Worm (Caenorhabditis elegans): Measurements from ENCODE around the gene irld-2.
A peak's percentile ranks its signal among the peaks of the same experiment; 100 is the strongest.

Gene irld-2

ce11 chrX:13419884-13420339 is 25.0 kb upstream of the irld-2 start, which contains the start of gene C29F7.3:
C29F7.3 (minus strand) TSS chrX:13419934.
- no peak for TF ChIP-seq nhr-11 (tag; optimal IDR thresholded peaks at IDR 0.05)
- TF ChIP-seq nhr-237 (tag; optimal IDR thresholded peaks at IDR 0.05), result no peak
- TF ChIP-seq nhr-25 (tag; optimal IDR thresholded peaks at IDR 0.05), result peak; percentile 68
- peak; percentile 68 for TF ChIP-seq sma-9 (GFP tag; optimal IDR thresholded peaks at IDR 0.05)
- no peak for TF ChIP-seq sma-9 (tag; optimal IDR thresholded peaks at IDR 0.05)
- TF ChIP-seq nhr-6 (tag; optimal IDR thresholded peaks at IDR 0.05), result no peak
- peak; percentile 26 for TF ChIP-seq crh-2 (tag; optimal IDR thresholded peaks at IDR 0.05)
- TF ChIP-seq lsy-2 (tag; optimal IDR thresholded peaks at IDR 0.05), result no peak
- TF ChIP-seq nhr-23 (tag; optimal IDR thresholded peaks at IDR 0.05), result no peak
- no peak for TF ChIP-seq unc-62 (GFP tag; optimal IDR thresholded peaks at IDR 0.05)
- TF ChIP-seq blmp-1 (tag; optimal IDR thresholded peaks at IDR 0.05; ENCODE audit: insufficient read depth), result peak; percentile 87
- TF ChIP-seq nhr-12 (tag; optimal IDR thresholded peaks at IDR 0.05), result no peak
- TF ChIP-seq unc-39 (tag; optimal IDR thresholded peaks at IDR 0.05), result no peak
- no peak for TF ChIP-seq mbf-1 (tag; optimal IDR thresholded peaks at IDR 0.05)
- no peak for TF ChIP-seq unc-55 (GFP tag; optimal IDR thresholded peaks at IDR 0.05)
- TF ChIP-seq F13H6.1 (tag; optimal IDR thresholded peaks at IDR 0.05), result peak; percentile 23
- peak; percentile 19 for TF ChIP-seq C34F6.9 (tag; optimal IDR thresholded peaks at IDR 0.05)
- TF ChIP-seq fos-1 (tag; optimal IDR thresholded peaks at IDR 0.05), result peak; percentile 36
- peak; percentile 55 for TF ChIP-seq nhr-129 (tag; optimal IDR thresholded peaks at IDR 0.05)
- no peak for TF ChIP-seq skn-1 (tag; optimal IDR thresholded peaks at IDR 0.05)
- peak; percentile 43 for TF ChIP-seq sma-3 (GFP tag; optimal IDR thresholded peaks at IDR 0.05)
- TF ChIP-seq ZK546.5 (tag; optimal IDR thresholded peaks at IDR 0.05), result no peak

- TF ChIP-seq sma-3 (GFP tag; optimal IDR thresholded peaks at IDR 0.05), result no peak
- no peak for TF ChIP-seq F13H6.1 (tag; optimal IDR thresholded peaks at IDR 0.05)
- TF ChIP-seq lsy-2 (tag; optimal IDR thresholded peaks at IDR 0.05), result no peak
- TF ChIP-seq unc-62 (GFP tag; optimal IDR thresholded peaks at IDR 0.05), result no peak
- no peak for TF ChIP-seq alr-1 (tag; optimal IDR thresholded peaks at IDR 0.05)
- no peak for TF ChIP-seq nhr-12 (tag; optimal IDR thresholded peaks at IDR 0.05)
- TF ChIP-seq nhr-10 (tag; optimal IDR thresholded peaks at IDR 0.05), result no peak
- TF ChIP-seq lin-11 (tag; optimal IDR thresholded peaks at IDR 0.05), result no peak
- TF ChIP-seq egl-27 (tag; optimal IDR thresholded peaks at IDR 0.05), result no peak
- no peak for TF ChIP-seq sem-4 (tag; optimal IDR thresholded peaks at IDR 0.05)
- no peak for TF ChIP-seq zag-1 (tag; optimal IDR thresholded peaks at IDR 0.05)
- TF ChIP-seq lin-13 (GFP tag; optimal IDR thresholded peaks at IDR 0.05), result no peak
- no peak for TF ChIP-seq ZK546.5 (tag; optimal IDR thresholded peaks at IDR 0.05)
- no peak for TF ChIP-seq fos-1 (tag; optimal IDR thresholded peaks at IDR 0.05)
- no peak for TF ChIP-seq blmp-1 (tag; optimal IDR thresholded peaks at IDR 0.05; ENCODE audit: insufficient read depth)
- TF ChIP-seq ceh-16 (tag; optimal IDR thresholded peaks at IDR 0.05), result no peak
- TF ChIP-seq nhr-23 (tag; optimal IDR thresholded peaks at IDR 0.05), result no peak
- TF ChIP-seq ceh-82 (tag; optimal IDR thresholded peaks at IDR 0.05), result no peak
- TF ChIP-seq snpc-4 (tag; optimal IDR thresholded peaks at IDR 0.05), result no peak
Observed at ce11 chrX:13417479-13417878, 22.6 kb upstream of the irld-2 start.

- peak; percentile 57 for TF ChIP-seq sma-9 (GFP tag; optimal IDR thresholded peaks at IDR 0.05)
- TF ChIP-seq sma-9 (tag; optimal IDR thresholded peaks at IDR 0.05), result no peak
- TF ChIP-seq ama-1 (optimal IDR thresholded peaks at IDR 0.05), result no peak
- TF ChIP-seq Y55F3AM.14 (GFP tag; optimal IDR thresholded peaks at IDR 0.05), result no peak
- no peak for TF ChIP-seq nhr-12 (tag; optimal IDR thresholded peaks at IDR 0.05)
- no peak for TF ChIP-seq ztf-11 (tag; optimal IDR thresholded peaks at IDR 0.05)
- no peak for TF ChIP-seq nhr-11 (tag; optimal IDR thresholded peaks at IDR 0.05)
- no peak for TF ChIP-seq blmp-1 (tag; optimal IDR thresholded peaks at IDR 0.05; ENCODE audit: insufficient read depth)
- no peak for TF ChIP-seq lin-13 (GFP tag; optimal IDR thresholded peaks at IDR 0.05)
- TF ChIP-seq elt-3 (tag; optimal IDR thresholded peaks at IDR 0.05), result no peak
- no peak for TF ChIP-seq nhr-6 (tag; optimal IDR thresholded peaks at IDR 0.05)
- TF ChIP-seq gmeb-1 (tag; optimal IDR thresholded peaks at IDR 0.05), result peak; percentile 17
- no peak for TF ChIP-seq ceh-16 (tag; optimal IDR thresholded peaks at IDR 0.05)
- TF ChIP-seq C34F6.9 (tag; optimal IDR thresholded peaks at IDR 0.05), result no peak
- TF ChIP-seq lin-39 (tag; optimal IDR thresholded peaks at IDR 0.05), result no peak
- no peak for TF ChIP-seq skn-1 (tag; optimal IDR thresholded peaks at IDR 0.05)
- no peak for TF ChIP-seq ceh-82 (tag; optimal IDR thresholded peaks at IDR 0.05)
- no peak for TF ChIP-seq nhr-25 (tag; optimal IDR thresholded peaks at IDR 0.05)
- peak; percentile 38 for TF ChIP-seq crh-2 (tag; optimal IDR thresholded peaks at IDR 0.05)
- no peak for TF ChIP-seq zag-1 (tag; optimal IDR thresholded peaks at IDR 0.05)
- no peak for TF ChIP-seq nhr-77 (tag; optimal IDR thresholded peaks at IDR 0.05)
- TF ChIP-seq peb-1 (tag; optimal IDR thresholded peaks at IDR 0.05), result no peak
- TF ChIP-seq sma-3 (GFP tag; optimal IDR thresholded peaks at IDR 0.05), result peak; percentile 18
- TF ChIP-seq egl-27 (tag; optimal IDR thresholded peaks at IDR 0.05), result no peak
- peak; percentile 32 for TF ChIP-seq fos-1 (tag; optimal IDR thresholded peaks at IDR 0.05)
Observed at ce11 chrX:13415722-13416121, 20.9 kb upstream of the irld-2 start, which contains the start of gene C29F7.2. C29F7.2 (plus strand) TSS chrX:13416078.

All from whole organism, L2 larva.